Fruit fly (Drosophila melanogaster): ENCODE measurements around the gene CG4995.

CG4995 gene

DNA sequence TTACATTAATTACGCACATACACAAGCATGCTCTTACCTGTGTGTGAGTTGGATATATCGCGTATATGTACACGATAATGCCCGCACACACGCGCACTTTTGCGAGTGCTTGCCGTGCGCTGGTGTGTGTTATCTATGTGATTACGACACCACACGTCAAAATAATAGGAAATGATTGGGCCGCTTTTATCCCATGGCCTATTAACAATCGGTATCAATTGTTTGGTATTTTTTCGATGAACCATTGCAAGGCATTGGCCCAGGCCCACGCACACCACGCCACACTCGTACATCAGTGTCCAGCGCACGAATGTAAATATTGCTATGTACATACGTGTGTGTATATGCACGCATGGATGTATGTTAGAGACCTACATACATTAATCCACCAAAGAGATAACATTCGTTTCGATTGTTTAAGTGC, 12.6 kb downstream of the CG4995 start (continued):
- TF ChIP-seq Smox (GFP tag; optimal IDR thresholded peaks at IDR 0.05) (no peak), CG6808 (GFP tag; optimal IDR thresholded peaks at IDR 0.05) (no peak), CG34406 (GFP tag; optimal IDR thresholded peaks at IDR 0.05) (no peak), CG6163 (GFP tag; IDR thresholded peaks at IDR 0.05) (no peak), Hr4 (GFP tag; optimal IDR thresholded peaks at IDR 0.05) (peak; percentile 24), net (GFP tag; optimal IDR thresholded peaks at IDR 0.05) (no peak), CG15336 (GFP tag; IDR thresholded peaks at IDR 0.05) (peak; percentile 66), Met (GFP tag; optimal IDR thresholded peaks at IDR 0.05) (peak; percentile 38), Lpt (GFP tag; optimal IDR thresholded peaks at IDR 0.05) (peak; percentile 2), Sox14 (GFP tag; optimal IDR thresholded peaks at IDR 0.05) (peak; percentile 66)

DNA sequence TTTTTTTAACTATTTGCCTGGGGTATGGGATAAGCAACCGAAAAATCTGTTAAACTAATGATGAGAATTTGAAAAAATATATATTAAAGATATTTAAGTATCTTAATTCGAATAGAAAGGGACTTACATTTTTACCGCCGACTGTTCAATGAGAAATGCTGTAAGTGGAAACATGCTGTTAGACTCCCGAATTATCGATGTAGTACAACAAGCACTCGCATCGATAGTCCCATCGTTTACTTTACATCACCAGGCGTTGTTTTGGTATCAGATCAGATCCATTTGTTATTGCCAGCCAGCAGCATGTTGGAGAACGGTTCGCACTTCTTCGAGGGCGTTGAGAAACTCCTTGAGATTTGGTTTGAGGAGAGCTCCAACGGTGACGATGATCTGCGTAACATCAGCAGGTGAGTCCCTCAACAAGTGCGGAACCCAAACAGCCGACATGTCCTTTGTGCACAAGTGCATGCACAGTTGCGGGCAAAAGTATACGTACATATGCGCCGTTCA, 17.0 kb downstream of the CG4995 start, which contains the start of gene SamDC:
TSS of gene SamDC (plus strand) at position 246 of the 510 bp plus-strand sequence.
- TF ChIP-seq CG11902 (GFP tag; optimal IDR thresholded peaks at IDR 0.05), result no peak
- TF ChIP-seq CG6808 (GFP tag; optimal IDR thresholded peaks at IDR 0.05), result no peak
- TF ChIP-seq CG10631 (GFP tag; optimal IDR thresholded peaks at IDR 0.05), result peak; percentile 45
- peak; percentile 78 for TF ChIP-seq fkh (GFP tag; optimal IDR thresholded peaks at IDR 0.05)
- TF ChIP-seq CG6163 (GFP tag; IDR thresholded peaks at IDR 0.05), result no peak
- TF ChIP-seq fd85E (GFP tag; optimal IDR thresholded peaks at IDR 0.05), result no peak
- TF ChIP-seq CG32006 (GFP tag; optimal IDR thresholded peaks at IDR 0.05), result no peak
- TF ChIP-seq Ets21C (GFP tag; optimal IDR thresholded peaks at IDR 0.05), result no peak
- peak; percentile 30 for TF ChIP-seq acj6 (GFP tag; optimal IDR thresholded peaks at IDR 0.05)
- no peak for TF ChIP-seq fd59A (GFP tag; optimal IDR thresholded peaks at IDR 0.05)
- TF ChIP-seq CG3919 (GFP tag; optimal IDR thresholded peaks at IDR 0.05), result peak; percentile 21
- TF ChIP-seq dsx (GFP tag; optimal IDR thresholded peaks at IDR 0.05; ENCODE audit: poor library complexity, severe bottlenecking), result peak; percentile 19
- TF ChIP-seq spab (GFP tag; optimal IDR thresholded peaks at IDR 0.05), result no peak
- TF ChIP-seq CG6792 (GFP tag; optimal IDR thresholded peaks at IDR 0.05), result no peak
- peak; percentile 8 for TF ChIP-seq Sox102F (GFP tag; optimal IDR thresholded peaks at IDR 0.05)
- peak; percentile 1 for TF ChIP-seq cyc (GFP tag; optimal IDR thresholded peaks at IDR 0.05)
- TF ChIP-seq salr (GFP tag; optimal IDR thresholded peaks at IDR 0.05), result peak in 1 of 2 experiments; percentile 33
- TF ChIP-seq CG34406 (GFP tag; optimal IDR thresholded peaks at IDR 0.05), result no peak
- no peak for TF ChIP-seq CG1621 (tag; optimal IDR thresholded peaks at IDR 0.05)
- TF ChIP-seq CG9139 (GFP tag; optimal IDR thresholded peaks at IDR 0.05), result no peak
- peak; percentile 15 for TF ChIP-seq lz (GFP tag; optimal IDR thresholded peaks at IDR 0.05)
- peak; percentile 25 for TF ChIP-seq Smox (GFP tag; optimal IDR thresholded peaks at IDR 0.05)
- TF ChIP-seq CG3032 (tag; optimal IDR thresholded peaks at IDR 0.05), result peak; percentile 38
- TF ChIP-seq CG10669 (GFP tag; optimal IDR thresholded peaks at IDR 0.05), result no peak
- TF ChIP-seq net (GFP tag; optimal IDR thresholded peaks at IDR 0.05), result peak; percentile 13
- peak; percentile 31 for TF ChIP-seq OdsH (GFP tag; optimal IDR thresholded peaks at IDR 0.05)
- TF ChIP-seq svp (GFP tag), result no peak
- peak; percentile 16 for TF ChIP-seq Lpt (GFP tag; optimal IDR thresholded peaks at IDR 0.05)
- peak; percentile 58 for TF ChIP-seq Sox14 (GFP tag; optimal IDR thresholded peaks at IDR 0.05)
- TF ChIP-seq Hr39 (GFP tag; optimal IDR thresholded peaks at IDR 0.05), result no peak
- no peak for TF ChIP-seq ss (GFP tag; optimal IDR thresholded peaks at IDR 0.05)
- no peak for TF ChIP-seq Gug (GFP tag; IDR thresholded peaks at IDR 0.05)
- TF ChIP-seq topi (GFP tag; optimal IDR thresholded peaks at IDR 0.05), result peak; percentile 37
- peak; percentile 53 for TF ChIP-seq esn (GFP tag; optimal IDR thresholded peaks at IDR 0.05)
- TF ChIP-seq Eip75B (GFP tag; optimal IDR thresholded peaks at IDR 0.05), result peak; percentile 9
- TF ChIP-seq dac (GFP tag; optimal IDR thresholded peaks at IDR 0.05), result no peak
- TF ChIP-seq Met (GFP tag; optimal IDR thresholded peaks at IDR 0.05), result peak; percentile 18
- no peak for TF ChIP-seq Blimp-1 (GFP tag; optimal IDR thresholded peaks at IDR 0.05)
- TF ChIP-seq Ets96B (tag; optimal IDR thresholded peaks at IDR 0.05), result no peak
- no peak for TF ChIP-seq CG4318 (GFP tag; optimal IDR thresholded peaks at IDR 0.05)
- TF ChIP-seq CG15336 (GFP tag; IDR thresholded peaks at IDR 0.05), result peak; percentile 63
- no peak for TF ChIP-seq eg (GFP tag; IDR thresholded peaks at IDR 0.05)
- TF ChIP-seq CG11762 (GFP tag; optimal IDR thresholded peaks at IDR 0.05; ENCODE audit: insufficient read depth), result no peak
- TF ChIP-seq CG8632 (GFP tag; optimal IDR thresholded peaks at IDR 0.05), result no peak
- TF ChIP-seq Eip78C (GFP tag), result peak; percentile 73
- TF ChIP-seq CG31627 (GFP tag; optimal IDR thresholded peaks at IDR 0.05), result no peak
- no peak for TF ChIP-seq CG8319 (GFP tag; optimal IDR thresholded peaks at IDR 0.05)

Measured in whole organism, prepupa.